Fruit fly (Drosophila melanogaster) whole organism, embryonic: ENCODE data around the gene Dis3l2.

Experiments
- B-H2 ChIP-seq: fragments of 200-800 bp; sonication (Bioruptor generic); optimal IDR thresholded peaks from 2 replicates; lab custom pipeline; 2018; ENCODE audit warnings: missing biosample characterization, mild to moderate bottlenecking, missing genetic modification characterization
- BEAF-32 ChIP-seq: fragments of 200-800 bp; sonication (Bioruptor generic); optimal IDR thresholded peaks from 3 replicates; lab custom pipeline; 2017; ENCODE audit warnings: missing biosample characterization, missing genetic modification characterization, mild to moderate bottlenecking, moderate library complexity, missing genetic modification reagents
- Bdp1 ChIP-seq: fragments of 200-800 bp; sonication (Bioruptor generic); optimal IDR thresholded peaks from 3 replicates; lab custom pipeline; 2016; ENCODE audit warnings: missing biosample characterization, missing genetic modification characterization
- CG10462 ChIP-seq: fragments of 200-800 bp; sonication (Bioruptor generic); optimal IDR thresholded peaks from 2 replicates; lab custom pipeline; 2016; ENCODE audit warnings: missing biosample characterization, missing genetic modification characterization
- CG11093 ChIP-seq: fragments of 200-800 bp; sonication (Bioruptor generic); IDR thresholded peaks from 3 replicates; pipeline ENCODE4 v1.3.6; 2022; ENCODE audit warnings: missing biosample characterization, missing genetic modification characterization
- CG11398 ChIP-seq: fragments of 200-800 bp; sonication (Bioruptor generic); optimal IDR thresholded peaks from 2 replicates; lab custom pipeline; 2016; ENCODE audit warnings: missing biosample characterization, missing genetic modification characterization
- CG11560 ChIP-seq: fragments of 200-800 bp; sonication (Bioruptor generic); IDR thresholded peaks from 3 replicates; pipeline ENCODE4 v1.3.6; 2022; ENCODE audit warnings: missing biosample characterization, missing genetic modification characterization
- CG13775 ChIP-seq: fragments of 200-800 bp; sonication (Bioruptor generic); optimal IDR thresholded peaks from 3 replicates; lab custom pipeline; 2017; ENCODE audit warnings: missing biosample characterization, mild to moderate bottlenecking, missing genetic modification characterization
- CG14050 ChIP-seq: fragments of 200-800 bp; sonication (Bioruptor generic); IDR thresholded peaks from 3 replicates; pipeline ENCODE4 v1.3.6; 2022; ENCODE audit warnings: missing biosample characterization, missing genetic modification characterization
- CG14710 ChIP-seq: fragments of 200-800 bp; sonication (Bioruptor generic); optimal IDR thresholded peaks from 3 replicates; lab custom pipeline; 2019; ENCODE audit warnings: missing biosample characterization, mild to moderate bottlenecking, missing genetic modification characterization, moderate library complexity
- CG14965 ChIP-seq: fragments of 200-800 bp; sonication (Bioruptor generic); optimal IDR thresholded peaks from 2 replicates; lab custom pipeline; 2016; ENCODE audit warnings: missing biosample characterization, missing genetic modification characterization, borderline replicate concordance
- CG1603 ChIP-seq: fragments of 200-800 bp; sonication (Bioruptor generic); optimal IDR thresholded peaks from 2 replicates; lab custom pipeline; 2019; ENCODE audit warnings: missing biosample characterization, mild to moderate bottlenecking, missing genetic modification characterization, moderate library complexity
- CG17802 ChIP-seq: fragments of 200-800 bp; sonication (Bioruptor generic); optimal IDR thresholded peaks from 2 replicates; lab custom pipeline; 2018; ENCODE audit warnings: missing biosample characterization, mild to moderate bottlenecking, missing genetic modification characterization, moderate library complexity
- CG17829 ChIP-seq: fragments of 200-800 bp; optimal IDR thresholded peaks from 2 replicates; lab custom pipeline; 2019; ENCODE audit warnings: missing biosample characterization, mild to moderate bottlenecking, missing genetic modification characterization, moderate library complexity
- CG1792 ChIP-seq: fragments of 200-800 bp; sonication (Bioruptor generic); optimal IDR thresholded peaks from 2 replicates; lab custom pipeline; 2016; ENCODE audit warnings: missing biosample characterization, missing genetic modification characterization
- CG18011 ChIP-seq: fragments of 200-800 bp; sonication (Bioruptor generic); optimal IDR thresholded peaks from 2 replicates; lab custom pipeline; 2017; ENCODE audit warnings: missing biosample characterization, missing genetic modification characterization, mild to moderate bottlenecking, moderate library complexity, missing genotype
- CG2202 ChIP-seq: fragments of 200-800 bp; sonication (Bioruptor generic); optimal IDR thresholded peaks from 2 replicates; lab custom pipeline; 2018; ENCODE audit warnings: missing biosample characterization, mild to moderate bottlenecking, missing genetic modification characterization
- CG34422 ChIP-seq: fragments of 200-800 bp; sonication (Bioruptor generic); IDR thresholded peaks from 3 replicates; pipeline ENCODE4 v1.3.6; 2022; ENCODE audit warnings: missing biosample characterization, missing genetic modification characterization
- CG4730 ChIP-seq: fragments of 200-800 bp; sonication (Bioruptor generic); IDR thresholded peaks from 2 replicates; pipeline ENCODE4 v1.3.6; 2022; ENCODE audit warnings: missing biosample characterization, missing genetic modification characterization
- Dll ChIP-seq: fragments of 200-800 bp; sonication (Bioruptor generic); IDR thresholded peaks from 4 replicates; pipeline ENCODE4 v1.3.6; 2022; ENCODE audit warnings: missing biosample characterization, missing genetic modification characterization; ENCODE audit not compliant: partially characterized antibody
- Doc2 ChIP-seq: fragments of 200-800 bp; sonication (Bioruptor generic); IDR thresholded peaks from 2 replicates; pipeline ENCODE4 v1.3.6; 2022; ENCODE audit warnings: missing biosample characterization, missing genetic modification characterization
- Ets65A ChIP-seq: fragments of 200-800 bp; sonication (Bioruptor generic); peaks from one replicate; lab custom pipeline; 2016; ENCODE audit warnings: missing biosample characterization, missing genetic modification characterization
- Hmx ChIP-seq: fragments of 200-800 bp; sonication (Bioruptor generic); optimal IDR thresholded peaks from 2 replicates; lab custom pipeline; 2016; ENCODE audit warnings: missing biosample characterization, missing genetic modification characterization
- NC2β ChIP-seq: fragments of 200-800 bp; sonication (Bioruptor generic); optimal IDR thresholded peaks from 2 replicates; lab custom pipeline; 2016; ENCODE audit warnings: missing biosample characterization, missing genetic modification characterization
- Ravus ChIP-seq: fragments of 200-800 bp; sonication (Bioruptor generic); IDR thresholded peaks from 2 replicates; pipeline ENCODE4 v1.3.6; 2022; ENCODE audit warnings: missing biosample characterization, missing genetic modification characterization
- Scr ChIP-seq: fragments of 200-800 bp; sonication (Bioruptor generic); IDR thresholded peaks from 2 replicates; pipeline ENCODE4 v1.3.6; 2022; ENCODE audit warnings: missing biosample characterization, missing genetic modification characterization; ENCODE audit not compliant: partially characterized antibody
- Sin3A ChIP-seq: fragments of >200 bp; optimal IDR thresholded peaks from 2 replicates; lab custom pipeline; 2018
- Sox102F ChIP-seq: fragments of 200-800 bp; sonication (Bioruptor generic); optimal IDR thresholded peaks from 2 replicates; lab custom pipeline; 2018; ENCODE audit warnings: missing biosample characterization, mild to moderate bottlenecking, missing genetic modification characterization, moderate library complexity
- Usf ChIP-seq: fragments of 200-800 bp; sonication (Bioruptor generic); optimal IDR thresholded peaks from 2 replicates; lab custom pipeline; 2017; ENCODE audit warnings: missing genotype, missing biosample characterization, missing genetic modification characterization
- cato ChIP-seq: fragments of 200-800 bp; sonication (Bioruptor generic); optimal IDR thresholded peaks from 2 replicates; lab custom pipeline; 2016; ENCODE audit warnings: missing biosample characterization, missing genetic modification characterization, borderline replicate concordance
- da ChIP-seq: fragments of 200-800 bp; sonication (Bioruptor generic); optimal IDR thresholded peaks from 2 replicates; lab custom pipeline; 2016; ENCODE audit warnings: missing biosample characterization, missing genetic modification characterization
- disco-r ChIP-seq: fragments of 200-800 bp; sonication (Bioruptor generic); optimal IDR thresholded peaks from 2 replicates; lab custom pipeline; 2016; ENCODE audit warnings: missing biosample characterization, missing genetic modification characterization
- fd102C ChIP-seq: fragments of 200-800 bp; sonication (Bioruptor generic); optimal IDR thresholded peaks from 2 replicates; lab custom pipeline; 2018; ENCODE audit warnings: missing biosample characterization, mild to moderate bottlenecking, missing genetic modification characterization, moderate library complexity
- fd96Cb ChIP-seq: fragments of 200-800 bp; sonication (Bioruptor generic); optimal IDR thresholded peaks from 2 replicates; lab custom pipeline; 2018; ENCODE audit warnings: missing biosample characterization, mild to moderate bottlenecking, missing genetic modification characterization, moderate library complexity
- ftz-f1 ChIP-seq: fragments of 200-800 bp; sonication (Bioruptor generic); optimal IDR thresholded peaks from 2 replicates; lab custom pipeline; 2016; ENCODE audit warnings: missing biosample characterization, missing genetic modification characterization
- fu2 ChIP-seq: fragments of 200-800 bp; sonication (Bioruptor generic); optimal IDR thresholded peaks from 2 replicates; lab custom pipeline; 2016; ENCODE audit warnings: missing biosample characterization, missing genetic modification characterization
- gcm ChIP-seq: fragments of 200-800 bp; sonication (Bioruptor generic); optimal IDR thresholded peaks from 2 replicates; lab custom pipeline; 2019; ENCODE audit warnings: missing biosample characterization, mild to moderate bottlenecking, missing genetic modification characterization, moderate library complexity
- hb ChIP-seq: fragments of 200-800 bp; sonication (Bioruptor generic); IDR thresholded peaks from 3 replicates; pipeline ENCODE4 v1.3.6; 2022; ENCODE audit warnings: missing biosample characterization, missing genetic modification characterization; ENCODE audit not compliant: partially characterized antibody
- hbn ChIP-seq: fragments of 200-800 bp; sonication (Bioruptor generic); IDR thresholded peaks from 2 replicates; pipeline ENCODE4 v1.3.6; 2022; ENCODE audit warnings: missing biosample characterization, missing genetic modification characterization; ENCODE audit not compliant: partially characterized antibody
- jing ChIP-seq: fragments of 200-800 bp; sonication (Bioruptor generic); optimal IDR thresholded peaks from 2 replicates; lab custom pipeline; 2018; ENCODE audit warnings: missing biosample characterization, mild to moderate bottlenecking, missing genetic modification characterization
- lov ChIP-seq, 2 experiments: fragments of 200-800 bp in 1 of 2; fragments of >200 bp in 1 of 2; sonication (Bioruptor generic) in 1 of 2; IDR thresholded peaks in 1 of 2; optimal IDR thresholded peaks in 1 of 2; 2 replicates in 1 of 2; 3 replicates in 1 of 2; pipeline versions ENCODE4 v1.3.6 to Lab custom; 2017 to 2022; ENCODE audit warnings: missing biosample characterization in 1 of 2, missing genetic modification characterization in 1 of 2
- maf-S ChIP-seq: fragments of 200-800 bp; sonication (Bioruptor generic); optimal IDR thresholded peaks from 2 replicates; lab custom pipeline; 2016; ENCODE audit warnings: missing biosample characterization, missing genetic modification characterization
- nerfin-2 ChIP-seq: fragments of 200-800 bp; sonication (Bioruptor generic); IDR thresholded peaks from 2 replicates; pipeline ENCODE4 v1.3.6; 2022; ENCODE audit warnings: missing biosample characterization, missing genetic modification characterization; ENCODE audit not compliant: partially characterized antibody
- sqz ChIP-seq: fragments of 200-800 bp; sonication (Bioruptor generic); optimal IDR thresholded peaks from 3 replicates; lab custom pipeline; 2018; ENCODE audit warnings: missing biosample characterization, mild to moderate bottlenecking, missing genetic modification characterization
- tap ChIP-seq: fragments of 200-800 bp; optimal IDR thresholded peaks from 3 replicates; lab custom pipeline; 2019; ENCODE audit warnings: missing biosample characterization, mild to moderate bottlenecking, missing genetic modification characterization, moderate library complexity
- trem ChIP-seq: fragments of 200-800 bp; optimal IDR thresholded peaks from 3 replicates; lab custom pipeline; 2019; ENCODE audit warnings: missing biosample characterization, mild to moderate bottlenecking, missing genetic modification characterization, moderate library complexity
- trh ChIP-seq: fragments of 200-800 bp; sonication (Bioruptor generic); optimal IDR thresholded peaks from 2 replicates; lab custom pipeline; 2016; ENCODE audit warnings: missing biosample characterization, missing genetic modification characterization
- unpg ChIP-seq: fragments of 200-800 bp; sonication (Bioruptor generic); optimal IDR thresholded peaks from 3 replicates; lab custom pipeline; 2018; ENCODE audit warnings: missing biosample characterization, mild to moderate bottlenecking, missing genetic modification characterization, moderate library complexity
- vnd ChIP-seq: fragments of 200-800 bp; sonication (Bioruptor generic); IDR thresholded peaks from 3 replicates; pipeline ENCODE4 v1.3.6; 2022; ENCODE audit warnings: missing biosample characterization, missing genetic modification characterization; ENCODE audit not compliant: partially characterized antibody
- zfh1 ChIP-seq: fragments of 200-800 bp; sonication (Bioruptor generic); IDR thresholded peaks from 3 replicates; pipeline ENCODE4 v1.3.6; 2022; ENCODE audit warnings: missing biosample characterization, missing genetic modification characterization

The Dis3l2 gene

dm6 chr3L:184251-184650 lies 28.3 kb upstream of the Dis3l2 start, which contains the start of the genes CG34140, Mkp and Mtch (continued):
- TF ChIP-seq CG11398 (GFP tag; lab: Kevin White, UChicago): peak; percentile 71
- peak; percentile 82 for TF ChIP-seq hb (GFP tag; lab: Robert Waterston, UW)
- peak; percentile 74 for TF ChIP-seq zfh1 (GFP tag; lab: Robert Waterston, UW)
- TF ChIP-seq CG4730: peak; percentile 65
- peak; percentile 96 for TF ChIP-seq Sin3A
- TF ChIP-seq sqz (GFP tag; lab: Kevin White, UChicago): no peak
- TF ChIP-seq unpg (GFP tag; lab: Kevin White, UChicago): no peak
- peak; percentile 92 for TF ChIP-seq CG14710 (tag; lab: Kevin White, UChicago)
- TF ChIP-seq jing: no peak
- TF ChIP-seq fu2 (GFP tag; lab: Kevin White, UChicago): peak; percentile 88
- peak; percentile 86 for TF ChIP-seq CG17829 (tag; lab: Kevin White, UChicago)
- peak; percentile 87 for TF ChIP-seq CG13775 (GFP tag; lab: Kevin White, UChicago)
- TF ChIP-seq CG14965 (GFP tag; lab: Kevin White, UChicago): peak; percentile 48
- TF ChIP-seq lov (optimal IDR thresholded peaks at IDR 0.05; lab: Kevin White, UChicago): no peak
- peak; percentile 65; the same call in 1 of the 3 replicates for TF ChIP-seq lov (GFP tag; IDR thresholded peaks at IDR 0.05; lab: Robert Waterston, UW)
- TF ChIP-seq trh (GFP tag; lab: Kevin White, UChicago): peak; percentile 74
- TF ChIP-seq CG17802 (tag; lab: Kevin White, UChicago): peak; percentile 14
- TF ChIP-seq trem (tag; lab: Kevin White, UChicago): peak; percentile 92
- no peak for TF ChIP-seq B-H2
- peak; percentile 99 for TF ChIP-seq Ets65A
- no peak for TF ChIP-seq Sox102F (GFP tag; lab: Kevin White, UChicago)
- TF ChIP-seq CG18011: peak; percentile 92
- TF ChIP-seq CG11560 (tag; lab: Robert Waterston, UW): 0 out of 3 replicates have a peak, but pooled peaks have one; percentile 43
- TF ChIP-seq Dll: peak; percentile 98
- peak; percentile 27 for TF ChIP-seq fd102C (GFP tag; lab: Kevin White, UChicago)
- TF ChIP-seq CG34422 (GFP tag; lab: Robert Waterston, UW): peak; percentile 89
- no peak for TF ChIP-seq CG1603
- peak; percentile 98 for TF ChIP-seq Scr
- TF ChIP-seq cato (GFP tag; lab: Kevin White, UChicago): peak; percentile 72
- TF ChIP-seq vnd: peak; percentile 94
- no peak for TF ChIP-seq Hmx
- TF ChIP-seq CG11093 (GFP tag; lab: Robert Waterston, UW): peak; percentile 33; the same call in 1 of the 3 replicates
- TF ChIP-seq ftz-f1 (GFP tag; lab: Kevin White, UChicago): peak; percentile 49
- TF ChIP-seq Ravus (GFP tag; lab: Robert Waterston, UW): peak; percentile 25; the same call in 1 of the 2 replicates
- peak; percentile 89 for TF ChIP-seq maf-S
- peak; percentile 69 for TF ChIP-seq fd96Cb (tag; lab: Kevin White, UChicago)
- TF ChIP-seq CG14050: peak; percentile 70; the same call in 2 of the 3 replicates
- TF ChIP-seq CG1792 (GFP tag; lab: Kevin White, UChicago): peak; percentile 85
- TF ChIP-seq hbn (GFP tag; lab: Robert Waterston, UW): peak; percentile 94
- peak; percentile 86 for TF ChIP-seq CG10462 (GFP tag; lab: Kevin White, UChicago)
- peak; percentile 81 for TF ChIP-seq nerfin-2 (GFP tag; lab: Robert Waterston, UW)
- TF ChIP-seq gcm (GFP tag; lab: Kevin White, UChicago): no peak
- peak; percentile 97 for TF ChIP-seq BEAF-32 (GFP tag; lab: Kevin White, UChicago)
- TF ChIP-seq CG2202 (tag; lab: Kevin White, UChicago): peak; percentile 71
- TF ChIP-seq Bdp1 (GFP tag; lab: Kevin White, UChicago): peak; percentile 85
- TF ChIP-seq tap (tag; lab: Kevin White, UChicago): no peak
- no peak for TF ChIP-seq Doc2
- peak; percentile 32 for TF ChIP-seq Usf (GFP tag; lab: Kevin White, UChicago)
- TF ChIP-seq NC2β (GFP tag; lab: Kevin White, UChicago): peak; percentile 82
- peak; percentile 54 for TF ChIP-seq disco-r (GFP tag; lab: Kevin White, UChicago)
- TF ChIP-seq da: peak; percentile 44
